Worm (Caenorhabditis elegans) whole organism, L1 larva: Measurements from ENCODE around the gene rig-4.
A peak's percentile ranks its signal among the peaks of the same experiment; 100 is the strongest.

Experiments
- C16A3.4 ChIP-seq: fragments of 150-350 bp; optimal IDR thresholded peaks from 2 replicates; lab custom pipeline; 2014; ENCODE audit warnings: missing biosample characterization, missing genetic modification characterization
- C34B4.2 ChIP-seq: sonication (generic microtip); optimal IDR thresholded peaks from 2 replicates; lab custom pipeline; 2017; ENCODE audit warnings: mild to moderate bottlenecking, missing genetic modification characterization, missing compliant biosample characterization
- aha-1 ChIP-seq: fragments of 150-350 bp; optimal IDR thresholded peaks from 2 replicates; lab custom pipeline; 2014; ENCODE audit warnings: missing biosample characterization, missing genetic modification characterization
- blmp-1 ChIP-seq: fragments of 150-350 bp; optimal IDR thresholded peaks from 2 replicates; lab custom pipeline; 2014; ENCODE audit warnings: missing biosample characterization, missing genetic modification characterization
- ceh-63 ChIP-seq: fragments of 200-800 bp; sonication (Bioruptor generic); optimal IDR thresholded peaks from 2 replicates; lab custom pipeline; 2018; ENCODE audit warnings: mild to moderate bottlenecking, missing genetic modification characterization, missing compliant biosample characterization
- ceh-8 ChIP-seq: fragments of 200-800 bp; sonication (Bioruptor generic); optimal IDR thresholded peaks from 2 replicates; lab custom pipeline; 2018; ENCODE audit warnings: mild to moderate bottlenecking, missing genetic modification characterization, moderate library complexity, missing compliant biosample characterization
- ceh-88 ChIP-seq: fragments of 200-800 bp; sonication (Bioruptor generic); IDR thresholded peaks from 2 replicates; pipeline ENCODE4 v1.3.6; 2022; ENCODE audit warnings: missing genetic modification characterization, missing compliant biosample characterization
- egl-13 ChIP-seq: sonication (generic microtip); optimal IDR thresholded peaks from 2 replicates; lab custom pipeline; 2016; ENCODE audit warnings: missing genotype, missing genetic modification reagents, missing genetic modification characterization, missing compliant biosample characterization
- elt-2 ChIP-seq: sonication (generic microtip); optimal IDR thresholded peaks from 2 replicates; lab custom pipeline; 2016; ENCODE audit warnings: missing genetic modification characterization, mild to moderate bottlenecking, inconsistent platforms, missing compliant biosample characterization, missing genetic modification reagents
- elt-3 ChIP-seq, 6 experiments: fragments of 150-350 bp in 1 of 6; sonication (generic microtip); optimal IDR thresholded peaks; 2 replicates each; lab custom pipeline; 2017 to 2018; ENCODE audit warnings: missing biosample characterization in 6 of 6, missing genetic modification characterization in 6 of 6, inconsistent platforms in 1 of 6
- fkh-8 ChIP-seq: sonication (generic microtip); optimal IDR thresholded peaks from 2 replicates; lab custom pipeline; 2016; ENCODE audit warnings: mild to moderate bottlenecking, missing genetic modification characterization, missing compliant biosample characterization
- fos-1 ChIP-seq: fragments of 150-350 bp; optimal IDR thresholded peaks from 2 replicates; lab custom pipeline; 2014; ENCODE audit warnings: missing biosample characterization, missing genetic modification characterization
- grh-1 ChIP-seq: fragments of 200-800 bp; sonication (Bioruptor generic); IDR thresholded peaks from 2 replicates; pipeline ENCODE4 v1.3.6; 2022; ENCODE audit warnings: missing genetic modification reagents, missing genetic modification characterization, missing compliant biosample characterization
- irx-1 ChIP-seq: sonication (generic microtip); optimal IDR thresholded peaks from 2 replicates; lab custom pipeline; 2016; ENCODE audit warnings: missing genetic modification characterization, missing compliant biosample characterization
- isw-1 ChIP-seq: fragments of 200-800 bp; sonication (Bioruptor generic); IDR thresholded peaks from 2 replicates; pipeline ENCODE4 v1.3.6; 2022; ENCODE audit warnings: missing genetic modification characterization, missing compliant biosample characterization
- jun-1 ChIP-seq: fragments of 150-350 bp; optimal IDR thresholded peaks from 2 replicates; lab custom pipeline; 2014; ENCODE audit warnings: missing biosample characterization, missing genetic modification reagents, missing genetic modification characterization
- lin-14 ChIP-seq: fragments of 200-800 bp; sonication (Bioruptor generic); optimal IDR thresholded peaks from 2 replicates; lab custom pipeline; 2018; ENCODE audit warnings: mild to moderate bottlenecking, missing genetic modification characterization, moderate library complexity, missing compliant biosample characterization
- lin-15B ChIP-seq: fragments of 150-350 bp; sonication (generic microtip); optimal IDR thresholded peaks from 3 replicates; lab custom pipeline; 2014; ENCODE audit warnings: missing biosample characterization, missing genetic modification characterization
- lin-35 ChIP-seq, 2 experiments: fragments of 150-350 bp; optimal IDR thresholded peaks; 2 replicates each; lab custom pipeline; 2014; ENCODE audit warnings: missing biosample characterization in 2 of 2, missing genetic modification characterization in 2 of 2, missing genetic modification reagents in 2 of 2
- lin-39 ChIP-seq: fragments of 150-350 bp; optimal IDR thresholded peaks from 2 replicates; lab custom pipeline; 2014; ENCODE audit warnings: missing biosample characterization, missing genetic modification reagents, missing genetic modification characterization
- lir-3 ChIP-seq: sonication (generic microtip); optimal IDR thresholded peaks from 2 replicates; lab custom pipeline; 2016; ENCODE audit warnings: mild to moderate bottlenecking, missing genetic modification characterization, moderate library complexity, missing compliant biosample characterization; ENCODE audit not compliant: poor library complexity
- lsy-2 ChIP-seq, 2 experiments: fragments of 150-350 bp; optimal IDR thresholded peaks; 2 replicates each; lab custom pipeline; 2014; ENCODE audit warnings: missing biosample characterization in 2 of 2, missing genetic modification characterization in 2 of 2
- mdl-1 ChIP-seq, 2 experiments: fragments of 150-350 bp; optimal IDR thresholded peaks; 2 replicates each; lab custom pipeline; 2014 to 2017; ENCODE audit warnings: missing biosample characterization in 2 of 2, missing genetic modification characterization in 2 of 2, inconsistent platforms in 1 of 2
- mef-2 ChIP-seq: fragments of 150-350 bp; optimal IDR thresholded peaks from 2 replicates; lab custom pipeline; 2014; ENCODE audit warnings: missing biosample characterization, missing genetic modification characterization
- mep-1 ChIP-seq: fragments of 150-350 bp; optimal IDR thresholded peaks from 2 replicates; lab custom pipeline; 2014; ENCODE audit warnings: missing biosample characterization, missing genetic modification characterization
- nhr-12 ChIP-seq: sonication (generic microtip); optimal IDR thresholded peaks from 2 replicates; lab custom pipeline; 2017; ENCODE audit warnings: missing biosample characterization, missing genetic modification characterization
- nhr-19 ChIP-seq: fragments of 200-800 bp; sonication (Bioruptor generic); conservative IDR thresholded peaks from 2 replicates; pipeline ENCODE4 v1.3.6; 2022; ENCODE audit warnings: missing genetic modification characterization, missing compliant biosample characterization
- nhr-20 ChIP-seq: sonication (generic microtip); optimal IDR thresholded peaks from 2 replicates; lab custom pipeline; 2016; ENCODE audit warnings: mild to moderate bottlenecking, missing genetic modification characterization, missing compliant biosample characterization
- nhr-28 ChIP-seq: fragments of 150-350 bp; optimal IDR thresholded peaks from 2 replicates; lab custom pipeline; 2014; ENCODE audit warnings: missing biosample characterization, missing genetic modification characterization
- nhr-47 ChIP-seq: sonication (generic microtip); optimal IDR thresholded peaks from 2 replicates; lab custom pipeline; 2016; ENCODE audit warnings: mild to moderate bottlenecking, missing genetic modification characterization, moderate library complexity, missing compliant biosample characterization
- nhr-71 ChIP-seq: sonication (generic microtip); optimal IDR thresholded peaks from 2 replicates; lab custom pipeline; 2016; ENCODE audit warnings: mild to moderate bottlenecking, missing genetic modification characterization, moderate library complexity, missing compliant biosample characterization
- nhr-76 ChIP-seq: sonication (generic microtip); optimal IDR thresholded peaks from 2 replicates; lab custom pipeline; 2017; ENCODE audit warnings: missing biosample characterization, missing genetic modification characterization
- nhr-85 ChIP-seq: sonication (generic microtip); peaks from one replicate; lab custom pipeline; 2016; ENCODE audit warnings: missing genetic modification characterization, inconsistent platforms, missing compliant biosample characterization
- nhr-90 ChIP-seq: sonication (generic microtip); optimal IDR thresholded peaks from 2 replicates; lab custom pipeline; 2016; ENCODE audit warnings: mild to moderate bottlenecking, missing genetic modification characterization, missing compliant biosample characterization; ENCODE audit not compliant: poor library complexity
- pqm-1 ChIP-seq: sonication (generic microtip); optimal IDR thresholded peaks from 3 replicates; lab custom pipeline; 2017; ENCODE audit warnings: missing biosample characterization, missing genetic modification characterization
- skn-1 ChIP-seq: fragments of 150-350 bp; optimal IDR thresholded peaks from 2 replicates; lab custom pipeline; 2014; ENCODE audit warnings: missing biosample characterization, missing genetic modification characterization
- tbx-2 ChIP-seq: sonication (generic microtip); optimal IDR thresholded peaks from 2 replicates; lab custom pipeline; 2016; ENCODE audit warnings: missing genetic modification characterization, missing compliant biosample characterization
- unc-30 ChIP-seq: sonication (generic microtip); optimal IDR thresholded peaks from 2 replicates; lab custom pipeline; 2017; ENCODE audit warnings: missing biosample characterization, missing genetic modification characterization
- unc-86 ChIP-seq: sonication (generic microtip); optimal IDR thresholded peaks from 2 replicates; lab custom pipeline; 2016; ENCODE audit warnings: missing genetic modification characterization, missing compliant biosample characterization
- vab-15 ChIP-seq: sonication (generic microtip); optimal IDR thresholded peaks from 2 replicates; lab custom pipeline; 2017; ENCODE audit warnings: missing genotype, mild to moderate bottlenecking, missing genetic modification characterization, missing compliant biosample characterization
- xbp-1 ChIP-seq: sonication (generic microtip); optimal IDR thresholded peaks from 2 replicates; lab custom pipeline; 2016; ENCODE audit warnings: missing genetic modification characterization, missing compliant biosample characterization
- zip-4 ChIP-seq: fragments of 200-800 bp; sonication (Bioruptor generic); optimal IDR thresholded peaks from 2 replicates; lab custom pipeline; 2018; ENCODE audit warnings: mild to moderate bottlenecking, missing genetic modification characterization, moderate library complexity, missing compliant biosample characterization

Gene rig-4

DNA sequence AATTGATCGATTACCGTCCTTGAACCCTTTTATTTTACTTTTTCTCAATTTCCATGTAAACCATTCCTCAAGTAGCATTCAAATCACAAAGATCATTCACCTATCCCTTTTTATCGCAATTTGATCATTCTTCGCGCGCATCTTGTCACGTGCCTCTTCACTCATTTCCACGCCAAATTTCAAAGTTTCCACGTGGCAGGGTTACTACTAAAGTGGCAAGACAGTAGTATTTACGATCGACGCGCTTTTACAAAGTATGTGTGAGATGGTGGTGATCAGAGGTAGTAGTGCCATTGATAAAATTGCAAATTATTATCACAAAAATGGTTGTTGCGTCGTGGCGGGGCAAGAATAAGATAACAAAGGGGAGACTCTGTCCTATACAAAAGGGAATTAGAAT, 24.5 kb upstream of the rig-4 start (continued):
- TF ChIP-seq lir-3 (tag; lab: Kevin White, UChicago) (peak; percentile 32), nhr-12 (tag; lab: Kevin White, UChicago) (no peak), grh-1 (GFP tag; lab: Robert Waterston, UW) (peak; percentile 80), lsy-2 (tag; optimal IDR thresholded peaks at IDR 0.05; lab: Kevin White, UChicago) (peak; percentile 57), zip-4 (GFP tag; lab: Kevin White, UChicago) (no peak), ceh-88 (no peak), jun-1 (peak; percentile 20), lin-15B (tag; lab: Kevin White, UChicago) (no peak), nhr-85 (tag; lab: Kevin White, UChicago) (peak; percentile 99), unc-86 (no peak)

DNA sequence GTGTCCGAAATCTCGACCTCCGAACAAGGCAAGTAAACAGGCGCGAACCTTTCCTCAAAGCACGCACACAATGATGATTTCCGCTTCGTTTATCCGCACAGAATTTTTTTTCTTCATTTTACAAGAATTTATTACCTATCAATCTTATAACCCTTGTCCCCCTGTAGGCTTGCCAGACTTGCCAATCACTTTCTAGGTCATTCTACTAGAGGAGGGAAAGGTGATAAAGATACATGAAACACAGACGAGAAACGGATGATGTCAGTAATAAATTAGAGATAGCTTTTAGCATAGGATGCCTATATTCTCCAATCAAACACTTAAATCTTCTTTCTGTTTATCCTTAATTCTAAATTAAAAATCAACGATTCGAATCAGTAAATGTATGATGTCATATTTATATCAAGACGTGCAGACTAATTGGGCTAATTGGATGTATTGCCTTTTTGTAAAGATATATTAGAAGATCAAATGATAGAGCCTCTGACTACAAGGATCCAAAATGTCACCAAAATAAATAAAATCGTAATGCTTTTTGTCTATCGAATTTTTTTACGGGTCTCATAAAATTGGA, 23.5 kb upstream of the rig-4 start:
- TF ChIP-seq nhr-71 (tag; lab: Kevin White, UChicago) (peak; percentile 35), fkh-8 (tag; lab: Kevin White, UChicago) (no peak), nhr-20 (tag; lab: Kevin White, UChicago) (peak; percentile 33), ceh-63 (no peak), lin-39 (tag; lab: Kevin White, UChicago) (no peak), blmp-1 (tag; lab: Kevin White, UChicago) (peak; percentile 71), mep-1 (tag; lab: Kevin White, UChicago) (no peak), unc-30 (no peak), nhr-19 (0 out of 2 replicates have a peak, but pooled peaks have one; percentile 9), skn-1 (tag; lab: Kevin White, UChicago) (no peak), ceh-8 (GFP tag; lab: Kevin White, UChicago) (no peak), vab-15 (tag; lab: Kevin White, UChicago) (no peak), unc-86 (no peak), nhr-85 (tag; lab: Kevin White, UChicago) (peak; percentile 94), C34B4.2 (tag; lab: Kevin White, UChicago) (no peak), elt-3 (tag; optimal IDR thresholded peaks at IDR 0.05; lab: Kevin White, UChicago) (peak in 3 of 6 experiments; percentile 37 to 56 (median 44)), lin-14 (peak; percentile 24), nhr-47 (tag; lab: Kevin White, UChicago) (no peak), isw-1 (GFP tag; lab: Robert Waterston, UW) (no peak), elt-2 (tag; lab: Kevin White, UChicago) (no peak), mef-2 (tag; lab: Kevin White, UChicago) (no peak), tbx-2 (tag; lab: Kevin White, UChicago) (no peak), aha-1 (tag; lab: Kevin White, UChicago) (no peak)

DNA sequence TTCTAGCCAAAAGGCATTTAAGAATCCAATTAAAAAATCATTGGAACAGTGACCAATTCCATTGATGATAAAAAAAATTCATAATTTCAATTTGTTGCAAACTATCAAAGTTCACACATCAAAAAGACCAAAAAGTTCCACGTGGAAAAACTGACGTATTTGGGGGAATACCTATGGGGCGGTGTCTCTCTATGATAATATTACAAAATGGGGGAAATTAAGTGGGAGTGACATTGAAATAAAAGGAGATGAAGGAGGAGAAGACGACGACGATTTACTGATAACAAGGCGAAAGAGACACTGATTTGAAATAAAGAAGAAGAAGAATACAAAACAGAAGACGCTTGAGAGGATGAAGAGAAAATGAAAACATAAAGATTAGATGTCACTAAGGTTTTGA, 22.4 kb upstream of the rig-4 start:
- peak; percentile 10 for TF ChIP-seq pqm-1 (tag; lab: Kevin White, UChicago)
- peak; percentile 72 for TF ChIP-seq blmp-1 (tag; lab: Kevin White, UChicago)
- peak; percentile 42 for TF ChIP-seq nhr-20 (tag; lab: Kevin White, UChicago)
- TF ChIP-seq nhr-76, result no peak
- TF ChIP-seq lsy-2 (tag; optimal IDR thresholded peaks at IDR 0.05; lab: Kevin White, UChicago), result peak in 1 of 2 experiments; percentile 17
- peak; percentile 74 for TF ChIP-seq nhr-85 (tag; lab: Kevin White, UChicago)
- peak; percentile 35 for TF ChIP-seq nhr-90 (tag; lab: Kevin White, UChicago)
- TF ChIP-seq fos-1 (tag; lab: Kevin White, UChicago), result peak; percentile 40
- peak; percentile 62 for TF ChIP-seq elt-2 (tag; lab: Kevin White, UChicago)
- no peak for TF ChIP-seq egl-13 (tag; lab: Kevin White, UChicago)
- TF ChIP-seq mdl-1 (tag; optimal IDR thresholded peaks at IDR 0.05; lab: Kevin White, UChicago), result peak in 1 of 2 experiments; percentile 24
- TF ChIP-seq nhr-28 (tag; lab: Kevin White, UChicago), result no peak
- TF ChIP-seq elt-3 (tag; optimal IDR thresholded peaks at IDR 0.05; lab: Kevin White, UChicago), result peak in 4 of 6 experiments; percentile 64 to 85 (median 78)
- TF ChIP-seq ceh-63, result no peak
- TF ChIP-seq lin-35 (GFP tag; optimal IDR thresholded peaks at IDR 0.05; lab: Kevin White, UChicago), result peak in 1 of 2 experiments; percentile 35
- TF ChIP-seq C16A3.4 (tag; lab: Kevin White, UChicago), result no peak
- TF ChIP-seq lin-14, result peak; percentile 57
- TF ChIP-seq irx-1 (tag; lab: Kevin White, UChicago), result no peak
- TF ChIP-seq nhr-71 (tag; lab: Kevin White, UChicago), result peak; percentile 63
- no peak for TF ChIP-seq xbp-1 (tag; lab: Kevin White, UChicago)
